Worm (Caenorhabditis elegans): ENCODE data around the gene F25E2.3.

F25E2.3 gene

ce11 chrX:777421-777820 lies 35.5 kb downstream of the F25E2.3 start, which contains the start of gene nas-15:
Gene nas-15, plus strand, starts transcription at chrX:777721.
- no peak for TF ChIP-seq tbx-8 (GFP tag; optimal IDR thresholded peaks at IDR 0.05)
- TF ChIP-seq hlh-1 (tag; optimal IDR thresholded peaks at IDR 0.05), result no peak
- TF ChIP-seq ceh-43 (GFP tag; optimal IDR thresholded peaks at IDR 0.05), result no peak
- TF ChIP-seq lin-13 (tag; optimal IDR thresholded peaks at IDR 0.05), result no peak
- TF ChIP-seq nhr-237 (tag; optimal IDR thresholded peaks at IDR 0.05), result no peak
- TF ChIP-seq bed-3 (GFP tag; optimal IDR thresholded peaks at IDR 0.05), result no peak
- no peak for TF ChIP-seq ztf-11 (tag; optimal IDR thresholded peaks at IDR 0.05)
- no peak for TF ChIP-seq snpc-4 (tag; optimal IDR thresholded peaks at IDR 0.05)
- TF ChIP-seq M03D4.4 (tag; optimal IDR thresholded peaks at IDR 0.05), result no peak
- TF ChIP-seq elt-3 (tag; optimal IDR thresholded peaks at IDR 0.05), result no peak
- no peak for TF ChIP-seq lin-32 (GFP tag; optimal IDR thresholded peaks at IDR 0.05)
- no peak for TF ChIP-seq elt-1 (tag; optimal IDR thresholded peaks at IDR 0.05; ENCODE audit: borderline replicate concordance, insufficient read depth)

DNA sequence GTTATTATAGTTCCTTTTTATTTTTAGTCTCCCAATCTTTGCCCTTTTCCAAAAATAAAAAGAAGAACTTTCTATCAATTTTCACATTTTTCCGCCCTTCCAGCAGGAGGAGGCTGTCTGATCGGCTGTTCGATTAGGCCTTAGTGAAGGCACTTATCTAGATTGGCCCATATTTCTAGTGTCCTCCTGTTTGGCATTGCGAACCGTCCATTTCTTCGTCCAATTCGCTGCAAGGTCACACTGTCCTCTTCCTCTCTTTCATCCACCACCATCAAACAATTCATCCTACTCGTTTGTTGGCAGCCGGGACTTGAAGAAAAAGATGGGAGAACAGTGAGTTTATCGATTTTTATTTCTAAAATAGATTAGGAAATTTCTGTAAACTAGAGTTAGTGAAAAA lies 40.8 kb downstream of the F25E2.3 start, which contains the start of gene T04G9.4:
Gene T04G9.4 (plus strand): TSS at position 293 of the 400 bp plus-strand sequence.
- no peak for TF ChIP-seq lin-13 (tag; optimal IDR thresholded peaks at IDR 0.05)
- TF ChIP-seq ztf-11 (tag; optimal IDR thresholded peaks at IDR 0.05), result no peak
- TF ChIP-seq snpc-4 (tag; optimal IDR thresholded peaks at IDR 0.05), result no peak
- peak; percentile 63 for TF ChIP-seq elt-1 (tag; optimal IDR thresholded peaks at IDR 0.05; ENCODE audit: borderline replicate concordance, insufficient read depth)

DNA sequence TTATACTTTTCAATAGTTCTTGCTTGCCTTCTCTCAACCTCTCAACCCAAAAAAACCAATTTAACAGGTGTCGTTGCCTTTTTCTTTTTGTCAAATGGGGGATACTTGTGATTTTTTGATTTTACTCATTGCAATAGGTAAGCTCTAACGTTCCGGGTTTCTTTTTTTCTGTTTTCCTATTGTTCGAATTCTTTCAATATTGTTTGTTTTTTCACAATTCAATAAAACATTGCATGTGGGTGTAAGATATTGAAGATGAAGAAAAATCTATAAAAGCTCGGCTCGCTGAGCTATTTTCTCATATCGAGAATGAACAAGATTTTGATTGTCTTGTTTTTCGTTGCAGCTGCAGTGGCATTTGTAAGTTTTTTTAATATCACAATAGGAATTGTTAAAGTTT lies 42.4 kb downstream of the F25E2.3 start, which contains the start of gene T04G9.7:
Gene T04G9.7 (plus strand): TSS at position 301 of the 400 bp plus-strand sequence.
- TF ChIP-seq lin-32 (GFP tag; optimal IDR thresholded peaks at IDR 0.05), result no peak
- TF ChIP-seq cnd-1 (tag; optimal IDR thresholded peaks at IDR 0.05), result no peak
- no peak for TF ChIP-seq mls-2 (tag; optimal IDR thresholded peaks at IDR 0.05)
- no peak for TF ChIP-seq nhr-12 (tag; optimal IDR thresholded peaks at IDR 0.05)
- TF ChIP-seq lsy-2 (tag; optimal IDR thresholded peaks at IDR 0.05), result no peak
- TF ChIP-seq blmp-1 (tag; optimal IDR thresholded peaks at IDR 0.05), result no peak
- no peak for TF ChIP-seq ham-2 (GFP tag; optimal IDR thresholded peaks at IDR 0.05)
- no peak for TF ChIP-seq ceh-43 (GFP tag; optimal IDR thresholded peaks at IDR 0.05)
- TF ChIP-seq ztf-11 (tag; optimal IDR thresholded peaks at IDR 0.05), result no peak
- no peak for TF ChIP-seq elt-1 (tag; optimal IDR thresholded peaks at IDR 0.05; ENCODE audit: borderline replicate concordance, insufficient read depth)
- no peak for TF ChIP-seq snpc-4 (tag; optimal IDR thresholded peaks at IDR 0.05)
- no peak for TF ChIP-seq elt-3 (tag; optimal IDR thresholded peaks at IDR 0.05)
- no peak for TF ChIP-seq lin-13 (tag; optimal IDR thresholded peaks at IDR 0.05)
- TF ChIP-seq unc-120 (tag; optimal IDR thresholded peaks at IDR 0.05; ENCODE audit: poor library complexity, severe bottlenecking), result no peak
- TF ChIP-seq mab-5 (tag; optimal IDR thresholded peaks at IDR 0.05), result no peak
- no peak for TF ChIP-seq unc-39 (tag; optimal IDR thresholded peaks at IDR 0.05)
- no peak for TF ChIP-seq tbx-8 (GFP tag; optimal IDR thresholded peaks at IDR 0.05)
- no peak for TF ChIP-seq nhr-237 (tag; optimal IDR thresholded peaks at IDR 0.05)
- no peak for TF ChIP-seq unc-62 (GFP tag; optimal IDR thresholded peaks at IDR 0.05)

DNA sequence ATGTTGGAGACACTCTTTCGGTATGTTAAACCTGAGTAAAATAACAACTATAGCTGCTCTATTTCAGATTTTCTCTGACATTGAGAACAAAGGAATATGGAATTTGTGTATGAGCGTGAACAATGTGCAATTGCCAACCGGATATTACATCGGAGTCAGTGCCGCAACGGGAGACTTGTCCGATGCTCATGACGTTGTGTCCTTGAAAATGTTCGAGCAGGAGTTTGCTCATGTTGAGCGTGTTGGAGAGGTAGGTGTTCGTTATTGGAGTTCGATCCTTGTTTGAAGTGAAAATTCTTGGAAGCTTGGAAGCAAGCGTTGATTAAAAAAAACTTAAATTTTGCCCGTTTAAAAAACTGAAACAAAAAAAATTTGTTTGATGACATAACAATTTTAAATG lies 43.4 kb downstream of the F25E2.3 start:
- TF ChIP-seq ham-2 (GFP tag; optimal IDR thresholded peaks at IDR 0.05) (no peak), elt-3 (tag; optimal IDR thresholded peaks at IDR 0.05) (no peak), ceh-43 (GFP tag; optimal IDR thresholded peaks at IDR 0.05) (no peak), hlh-1 (tag; optimal IDR thresholded peaks at IDR 0.05) (no peak), mep-1 (tag; optimal IDR thresholded peaks at IDR 0.05) (no peak), nhr-12 (tag; optimal IDR thresholded peaks at IDR 0.05) (no peak), ztf-11 (tag; optimal IDR thresholded peaks at IDR 0.05) (no peak), lin-13 (tag; optimal IDR thresholded peaks at IDR 0.05) (no peak), cnd-1 (tag; optimal IDR thresholded peaks at IDR 0.05) (no peak), unc-120 (tag; optimal IDR thresholded peaks at IDR 0.05; ENCODE audit: poor library complexity, severe bottlenecking) (no peak), tbx-8 (GFP tag; optimal IDR thresholded peaks at IDR 0.05) (no peak), unc-39 (tag; optimal IDR thresholded peaks at IDR 0.05) (no peak), mls-2 (tag; optimal IDR thresholded peaks at IDR 0.05) (no peak)

ce11 chrX:768061-768646 lies 44.8 kb downstream of the F25E2.3 start, which contains the start of the genes trap-2 and ile-2:
Gene trap-2, minus strand, starts transcription at chrX:768069.
Gene ile-2, plus strand, starts transcription at chrX:768596.
- peak; percentile 51 for TF ChIP-seq nhr-12 (tag; optimal IDR thresholded peaks at IDR 0.05)
- TF ChIP-seq elt-1 (tag; optimal IDR thresholded peaks at IDR 0.05; ENCODE audit: borderline replicate concordance, insufficient read depth), result peak; percentile 52
- TF ChIP-seq blmp-1 (tag; optimal IDR thresholded peaks at IDR 0.05), result no peak
- no peak for TF ChIP-seq unc-39 (tag; optimal IDR thresholded peaks at IDR 0.05)
- TF ChIP-seq nhr-2 (tag; optimal IDR thresholded peaks at IDR 0.05), result peak; percentile 15
- no peak for TF ChIP-seq mab-5 (tag; optimal IDR thresholded peaks at IDR 0.05)
- TF ChIP-seq nhr-76 (tag; optimal IDR thresholded peaks at IDR 0.05), result no peak
- no peak for TF ChIP-seq nhr-28 (tag; optimal IDR thresholded peaks at IDR 0.05)
- TF ChIP-seq M03D4.4 (tag; optimal IDR thresholded peaks at IDR 0.05), result peak; percentile 31
- peak; percentile 87 for TF ChIP-seq lin-13 (tag; optimal IDR thresholded peaks at IDR 0.05)
- TF ChIP-seq unc-62 (GFP tag; optimal IDR thresholded peaks at IDR 0.05), result peak; percentile 65
- TF ChIP-seq tbx-8 (GFP tag; optimal IDR thresholded peaks at IDR 0.05), result no peak
- TF ChIP-seq flh-1 (GFP tag; optimal IDR thresholded peaks at IDR 0.05), result no peak
- TF ChIP-seq zip-8 (tag; optimal IDR thresholded peaks at IDR 0.05), result no peak
- peak; percentile 96 for TF ChIP-seq lsy-2 (tag; optimal IDR thresholded peaks at IDR 0.05)
- peak; percentile 57 for TF ChIP-seq ces-1 (GFP tag; optimal IDR thresholded peaks at IDR 0.05)
- TF ChIP-seq hlh-1 (tag; optimal IDR thresholded peaks at IDR 0.05), result peak; percentile 69
- peak; percentile 38 for TF ChIP-seq lin-32 (GFP tag; optimal IDR thresholded peaks at IDR 0.05)
- TF ChIP-seq ceh-39 (tag; optimal IDR thresholded peaks at IDR 0.05), result peak; percentile 63
- no peak for TF ChIP-seq sem-2 (GFP tag; optimal IDR thresholded peaks at IDR 0.05)
- TF ChIP-seq snpc-4 (tag; optimal IDR thresholded peaks at IDR 0.05), result no peak
- TF ChIP-seq mep-1 (tag; optimal IDR thresholded peaks at IDR 0.05), result peak; percentile 88
- TF ChIP-seq elt-3 (tag; optimal IDR thresholded peaks at IDR 0.05), result no peak
- peak; percentile 58 for TF ChIP-seq nhr-237 (tag; optimal IDR thresholded peaks at IDR 0.05)
- TF ChIP-seq drap-1 (GFP tag; optimal IDR thresholded peaks at IDR 0.05), result peak; percentile 75
- peak; percentile 80 for TF ChIP-seq unc-120 (tag; optimal IDR thresholded peaks at IDR 0.05; ENCODE audit: poor library complexity, severe bottlenecking)
- TF ChIP-seq ztf-11 (tag; optimal IDR thresholded peaks at IDR 0.05), result peak; percentile 34
- no peak for TF ChIP-seq ceh-83 (GFP tag; optimal IDR thresholded peaks at IDR 0.05)
- peak; percentile 70 for TF ChIP-seq mls-2 (tag; optimal IDR thresholded peaks at IDR 0.05)
- peak; percentile 96 for TF ChIP-seq pha-4 (tag; optimal IDR thresholded peaks at IDR 0.05)
- TF ChIP-seq ceh-43 (GFP tag; optimal IDR thresholded peaks at IDR 0.05), result no peak
- peak; percentile 52 for TF ChIP-seq cnd-1 (tag; optimal IDR thresholded peaks at IDR 0.05)
- TF ChIP-seq ham-2 (GFP tag; optimal IDR thresholded peaks at IDR 0.05), result peak; percentile 71

Data from whole organism, mixed stage, embryonic.